Worm (Caenorhabditis elegans): ENCODE measurements around the gene F59D12.2.

The F59D12.2 gene

ce11 chrX:15716971-15717370 lies 41.4 kb upstream of the F59D12.2 start:
- TF ChIP-seq nhr-25 (tag; optimal IDR thresholded peaks at IDR 0.05): no peak
- no peak for TF ChIP-seq sma-3 (GFP tag; optimal IDR thresholded peaks at IDR 0.05)
- TF ChIP-seq lsy-2 (tag; optimal IDR thresholded peaks at IDR 0.05): no peak
- no peak for TF ChIP-seq crh-2 (tag; optimal IDR thresholded peaks at IDR 0.05)
- TF ChIP-seq nhr-10 (tag; optimal IDR thresholded peaks at IDR 0.05): no peak
- no peak for TF ChIP-seq nhr-21 (tag; optimal IDR thresholded peaks at IDR 0.05)
- TF ChIP-seq sem-4 (tag; optimal IDR thresholded peaks at IDR 0.05): no peak

DNA sequence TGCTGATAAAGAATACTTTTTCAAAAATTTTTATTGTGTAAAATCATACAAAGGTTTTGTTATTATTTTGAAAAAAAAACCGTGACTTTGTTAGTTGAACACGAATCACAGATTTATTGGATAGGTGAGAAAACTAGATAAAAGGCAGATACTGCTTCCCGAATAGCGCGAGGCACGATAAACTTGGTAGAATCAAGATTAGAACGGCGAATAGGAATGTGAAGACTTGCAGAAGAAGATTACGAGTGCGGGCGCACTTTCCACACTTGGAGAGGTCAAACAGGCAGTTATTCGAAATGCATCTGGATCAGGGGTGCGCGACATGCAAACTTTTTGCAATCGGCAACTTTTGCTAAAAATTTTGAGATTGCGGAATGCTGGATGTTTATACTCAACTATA lies 37.7 kb upstream of the F59D12.2 start:
- TF ChIP-seq dmd-4 (tag; optimal IDR thresholded peaks at IDR 0.05): no peak
- TF ChIP-seq sma-9 (GFP tag; optimal IDR thresholded peaks at IDR 0.05): peak; percentile 61
- TF ChIP-seq sma-9 (tag; optimal IDR thresholded peaks at IDR 0.05): no peak
- TF ChIP-seq elt-1 (tag; optimal IDR thresholded peaks at IDR 0.05): peak; percentile 78
- TF ChIP-seq mbf-1 (tag; optimal IDR thresholded peaks at IDR 0.05): no peak

ce11 chrX:15709594-15709993 lies 34.1 kb upstream of the F59D12.2 start:
- TF ChIP-seq nhr-12 (tag; optimal IDR thresholded peaks at IDR 0.05) (no peak), elt-3 (tag; optimal IDR thresholded peaks at IDR 0.05) (no peak), unc-55 (GFP tag; optimal IDR thresholded peaks at IDR 0.05) (no peak), mdl-1 (tag; optimal IDR thresholded peaks at IDR 0.05) (peak; percentile 38 to 87), R02D3.7 (tag; optimal IDR thresholded peaks at IDR 0.05) (no peak), nhr-23 (tag; optimal IDR thresholded peaks at IDR 0.05) (no peak), sma-9 (GFP tag; optimal IDR thresholded peaks at IDR 0.05) (peak; percentile 91), sma-9 (tag; optimal IDR thresholded peaks at IDR 0.05) (no peak), ceh-16 (tag; optimal IDR thresholded peaks at IDR 0.05) (no peak), elt-1 (tag; optimal IDR thresholded peaks at IDR 0.05) (no peak), lsy-2 (tag; optimal IDR thresholded peaks at IDR 0.05) (no peak), nhr-77 (tag; optimal IDR thresholded peaks at IDR 0.05) (no peak), snpc-4 (tag; optimal IDR thresholded peaks at IDR 0.05) (no peak), Y55F3AM.14 (GFP tag; optimal IDR thresholded peaks at IDR 0.05) (no peak), alr-1 (tag; optimal IDR thresholded peaks at IDR 0.05) (no peak), sem-4 (tag; optimal IDR thresholded peaks at IDR 0.05) (peak; percentile 5), skn-1 (tag; optimal IDR thresholded peaks at IDR 0.05) (no peak), nhr-6 (tag; optimal IDR thresholded peaks at IDR 0.05) (no peak), nhr-11 (tag; optimal IDR thresholded peaks at IDR 0.05) (no peak), lin-39 (tag; optimal IDR thresholded peaks at IDR 0.05) (no peak), gmeb-1 (tag; optimal IDR thresholded peaks at IDR 0.05) (peak; percentile 28), sma-3 (GFP tag; optimal IDR thresholded peaks at IDR 0.05) (peak; percentile 61), nhr-21 (tag; optimal IDR thresholded peaks at IDR 0.05) (peak; percentile 80), F13H6.1 (tag; optimal IDR thresholded peaks at IDR 0.05) (peak; percentile 24), mab-5 (tag; optimal IDR thresholded peaks at IDR 0.05) (no peak), ztf-11 (tag; optimal IDR thresholded peaks at IDR 0.05) (no peak), lin-13 (GFP tag; optimal IDR thresholded peaks at IDR 0.05) (no peak), lin-11 (tag; optimal IDR thresholded peaks at IDR 0.05) (no peak), ama-1 (optimal IDR thresholded peaks at IDR 0.05) (no peak), ceh-82 (tag; optimal IDR thresholded peaks at IDR 0.05) (no peak), nhr-129 (tag; optimal IDR thresholded peaks at IDR 0.05) (peak; percentile 71), unc-62 (GFP tag; optimal IDR thresholded peaks at IDR 0.05) (no peak), aly-2 (tag; optimal IDR thresholded peaks at IDR 0.05) (no peak), fos-1 (tag; optimal IDR thresholded peaks at IDR 0.05) (peak; percentile 57), nhr-10 (tag; optimal IDR thresholded peaks at IDR 0.05) (no peak), crh-2 (tag; optimal IDR thresholded peaks at IDR 0.05) (peak; percentile 61), zag-1 (tag; optimal IDR thresholded peaks at IDR 0.05) (no peak), mbf-1 (tag; optimal IDR thresholded peaks at IDR 0.05) (no peak), ztf-4 (tag; optimal IDR thresholded peaks at IDR 0.05) (no peak), nhr-237 (tag; optimal IDR thresholded peaks at IDR 0.05) (no peak), blmp-1 (tag; optimal IDR thresholded peaks at IDR 0.05; ENCODE audit: insufficient read depth) (peak; percentile 71), C34F6.9 (tag; optimal IDR thresholded peaks at IDR 0.05) (no peak), ztf-1 (GFP tag; conservative IDR thresholded peaks at IDR 0.05) (no peak), egl-27 (tag; optimal IDR thresholded peaks at IDR 0.05) (peak; percentile 3), nhr-25 (tag; optimal IDR thresholded peaks at IDR 0.05) (peak; percentile 61), dmd-4 (tag; optimal IDR thresholded peaks at IDR 0.05) (no peak), peb-1 (tag; optimal IDR thresholded peaks at IDR 0.05) (no peak), unc-39 (tag; optimal IDR thresholded peaks at IDR 0.05) (no peak), ZK546.5 (tag; optimal IDR thresholded peaks at IDR 0.05) (no peak)

Measured in whole organism, L2 larva.